Worm (Caenorhabditis elegans): ENCODE data around the gene old-1.

old-1 gene

ce11 chrII:9898744-9899143 is 30.2 kb upstream of the old-1 start:
- TF ChIP-seq nhr-85 (tag): no peak
- TF ChIP-seq mep-1 (tag; optimal IDR thresholded peaks at IDR 0.05): no peak
- no peak for TF ChIP-seq snpc-4 (tag; optimal IDR thresholded peaks at IDR 0.05)
- TF ChIP-seq Y116A8C.19 (tag; optimal IDR thresholded peaks at IDR 0.05; ENCODE audit: borderline replicate concordance): no peak
- no peak for TF ChIP-seq jun-1 (tag; optimal IDR thresholded peaks at IDR 0.05)
- no peak for TF ChIP-seq hlh-17 (GFP tag; optimal IDR thresholded peaks at IDR 0.05; ENCODE audit: borderline replicate concordance)
- TF ChIP-seq unc-86 (tag; optimal IDR thresholded peaks at IDR 0.05): no peak
- TF ChIP-seq ets-5 (GFP tag; IDR thresholded peaks at IDR 0.05): no peak
- TF ChIP-seq pax-3 (tag; optimal IDR thresholded peaks at IDR 0.05): no peak
- TF ChIP-seq nhr-76 (tag; optimal IDR thresholded peaks at IDR 0.05): no peak
- TF ChIP-seq dsc-1 (tag; optimal IDR thresholded peaks at IDR 0.05): no peak

- TF ChIP-seq isw-1 (GFP tag; IDR thresholded peaks at IDR 0.05) (no peak), nhr-47 (tag; optimal IDR thresholded peaks at IDR 0.05) (no peak), fkh-8 (tag; optimal IDR thresholded peaks at IDR 0.05) (no peak), unc-86 (tag; optimal IDR thresholded peaks at IDR 0.05) (no peak), ceh-8 (GFP tag; optimal IDR thresholded peaks at IDR 0.05) (no peak), egl-13 (tag; optimal IDR thresholded peaks at IDR 0.05) (no peak), elt-2 (tag; optimal IDR thresholded peaks at IDR 0.05) (no peak), lin-35 (GFP tag; optimal IDR thresholded peaks at IDR 0.05) (no peak), unc-62 (GFP tag; optimal IDR thresholded peaks at IDR 0.05) (no peak), ceh-82 (tag; optimal IDR thresholded peaks at IDR 0.05) (no peak), irx-1 (tag; optimal IDR thresholded peaks at IDR 0.05) (no peak), tbx-2 (tag; optimal IDR thresholded peaks at IDR 0.05) (no peak), nhr-28 (tag; optimal IDR thresholded peaks at IDR 0.05) (no peak), hlh-17 (GFP tag; optimal IDR thresholded peaks at IDR 0.05; ENCODE audit: borderline replicate concordance) (no peak), grh-1 (GFP tag; IDR thresholded peaks at IDR 0.05) (no peak), vab-15 (tag; optimal IDR thresholded peaks at IDR 0.05) (no peak), mab-9 (GFP tag; IDR thresholded peaks at IDR 0.05) (no peak), lin-39 (tag; optimal IDR thresholded peaks at IDR 0.05) (no peak)
Measured at ce11 chrII:9895173-9895572, 26.6 kb upstream of the old-1 start.

ce11 chrII:9894435-9894834 is 25.9 kb upstream of the old-1 start, which contains the start of gene F26C11.1:
F26C11.1 (plus strand) TSS chrII:9894735.
- TF ChIP-seq lir-3 (tag; optimal IDR thresholded peaks at IDR 0.05; ENCODE audit: poor library complexity) (no peak), elt-2 (tag; optimal IDR thresholded peaks at IDR 0.05) (no peak), C04F5.9 (tag; optimal IDR thresholded peaks at IDR 0.05) (no peak), fkh-4 (tag; optimal IDR thresholded peaks at IDR 0.05; ENCODE audit: borderline replicate concordance) (no peak)

ce11 chrII:9892409-9892808 is 23.9 kb upstream of the old-1 start, which contains the start of gene C08H9.16:
C08H9.16 (plus strand) TSS chrII:9892778.
- TF ChIP-seq nhr-71 (tag; optimal IDR thresholded peaks at IDR 0.05) (peak; percentile 59), efl-1 (optimal IDR thresholded peaks at IDR 0.05) (peak; percentile 63 to 68), efl-1 (GFP tag; optimal IDR thresholded peaks at IDR 0.05 in 1 of 2) (peak; percentile 53 to 94), nhr-11 (tag; optimal IDR thresholded peaks at IDR 0.05) (no peak), lsy-2 (tag; optimal IDR thresholded peaks at IDR 0.05) (peak; percentile 96 to 98), ceh-88 (GFP tag; IDR thresholded peaks at IDR 0.05) (no peak), lin-14 (GFP tag; optimal IDR thresholded peaks at IDR 0.05) (peak; percentile 38), zag-1 (tag; optimal IDR thresholded peaks at IDR 0.05) (no peak), skn-1 (tag; optimal IDR thresholded peaks at IDR 0.05) (peak; percentile 58), ceh-82 (tag; optimal IDR thresholded peaks at IDR 0.05) (peak in 2 of 3 experiments; percentile 11 to 24), xbp-1 (tag; optimal IDR thresholded peaks at IDR 0.05) (peak; percentile 18), dpl-1 (GFP tag; optimal IDR thresholded peaks at IDR 0.05) (peak; percentile 50 to 71 (median 59)), ets-5 (GFP tag; IDR thresholded peaks at IDR 0.05) (no peak), unc-86 (tag; optimal IDR thresholded peaks at IDR 0.05) (no peak), isw-1 (GFP tag; IDR thresholded peaks at IDR 0.05) (peak; percentile 9; the same call in 1 of the 2 replicates), lin-35 (GFP tag; optimal IDR thresholded peaks at IDR 0.05) (peak; percentile 30 to 71), irx-1 (tag; optimal IDR thresholded peaks at IDR 0.05) (peak; percentile 1), swsn-7 (tag; optimal IDR thresholded peaks at IDR 0.05) (peak; percentile 7), C16A3.4 (tag; optimal IDR thresholded peaks at IDR 0.05) (peak; percentile 65), ztf-4 (tag; optimal IDR thresholded peaks at IDR 0.05) (peak; percentile 28), nhr-20 (tag; optimal IDR thresholded peaks at IDR 0.05) (peak; percentile 7), nhr-85 (tag) (peak; percentile 76), blmp-1 (tag; optimal IDR thresholded peaks at IDR 0.05) (peak; percentile 45), elt-3 (tag; optimal IDR thresholded peaks at IDR 0.05) (peak in 1 of 6 experiments; percentile 68), mdl-1 (tag; optimal IDR thresholded peaks at IDR 0.05) (no peak), mep-1 (tag; optimal IDR thresholded peaks at IDR 0.05) (peak; percentile 46)

Measured in whole organism, L1 larva.